Worm (Caenorhabditis elegans): ENCODE results near the gene F44F4.10.

- TF ChIP-seq med-1 (GFP tag; optimal IDR thresholded peaks at IDR 0.05; ENCODE audit: insufficient read depth) (no peak), klf-2 (GFP tag; conservative IDR thresholded peaks at IDR 0.05) (no peak), cog-1 (tag; optimal IDR thresholded peaks at IDR 0.05) (no peak), tab-1 (GFP tag; IDR thresholded peaks at IDR 0.05) (no peak), ztf-29 (GFP tag; IDR thresholded peaks at IDR 0.05) (no peak)
These were observed 6.9 kb downstream of the F44F4.10 start, which contains the start of gene sra-11 for ce11 chrII:10910219-10910618.

All from whole organism, midembryonic.